Fruit fly (Drosophila melanogaster) whole organism: ENCODE data around the gene CG14742.

Source experiments
- CG8478 ChIP-seq: fragments of >200 bp; optimal IDR thresholded peaks from 2 replicates; lab custom pipeline; 2018; ENCODE audit warnings: inconsistent platforms
- Dll ChIP-seq: fragments of >200 bp; optimal IDR thresholded peaks from 2 replicates; lab custom pipeline; 2017
- EcR ChIP-seq, 2 experiments: fragments of >200 bp; optimal IDR thresholded peaks; 2 replicates each; lab custom pipeline; 2017; ENCODE audit warnings: missing biosample characterization in 2 of 2, missing genetic modification characterization in 2 of 2, missing genetic modification reagents in 2 of 2
- pan ChIP-seq: fragments of >200 bp; optimal IDR thresholded peaks from 2 replicates; lab custom pipeline; 2017
- psq ChIP-seq: fragments of >200 bp; optimal IDR thresholded peaks from 2 replicates; lab custom pipeline; 2017
- usp ChIP-seq: fragments of >200 bp; optimal IDR thresholded peaks from 2 replicates; lab custom pipeline; 2017; ENCODE audit warnings: missing biosample characterization, missing genetic modification characterization, mixed read lengths

DNA sequence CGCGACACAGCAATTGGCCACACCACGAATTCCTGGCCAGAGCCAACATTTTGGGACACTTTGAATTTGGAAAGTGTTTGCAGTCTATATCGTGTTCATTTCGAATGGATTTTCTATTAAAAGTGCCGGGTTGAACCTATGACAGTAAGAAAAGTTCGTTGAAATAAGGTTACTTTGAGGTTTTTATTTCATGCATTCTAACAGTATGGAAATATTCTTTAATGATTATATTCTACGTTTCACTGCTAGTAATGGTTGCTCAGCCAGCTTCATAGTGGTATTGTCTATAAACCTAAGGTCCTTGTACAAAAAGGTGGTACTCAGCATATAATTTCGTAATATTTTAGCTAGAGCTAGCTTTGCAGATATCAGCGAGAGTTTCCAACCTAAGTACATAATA, 18.3 kb downstream of the CG14742 start, which contains the start of gene Pglym87:
- TF ChIP-seq psq (no peak), CG8478 (lab: Kevin White, UChicago) (no peak), EcR (GFP tag; optimal IDR thresholded peaks at IDR 0.05; lab: Kevin White, UChicago) (no peak), pan (lab: Kevin White, UChicago) (no peak), Dll (lab: Kevin White, UChicago) (no peak), usp (GFP tag; lab: Kevin White, UChicago) (no peak)
